2 worm cellular contexts compared by ENCODE assay signal in the genomic region with DNA sequence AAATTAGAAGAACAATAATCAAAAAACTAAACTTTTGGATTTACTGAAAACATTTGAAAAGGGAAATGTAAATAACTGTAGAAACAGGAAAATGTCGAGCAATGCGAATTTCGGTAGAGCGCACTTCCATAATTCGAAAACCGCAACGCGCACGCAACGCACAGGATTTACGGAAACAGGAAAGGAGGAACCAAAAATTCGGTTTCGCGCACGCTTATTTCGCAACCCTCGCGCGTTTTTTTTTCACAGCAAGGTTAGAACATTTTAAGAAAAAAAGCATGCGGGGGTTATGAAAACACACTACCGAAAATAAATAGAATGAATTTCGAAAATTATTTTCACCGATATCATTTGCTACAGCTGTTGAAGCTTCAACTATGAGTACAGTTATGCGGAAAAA.
TF ChIP-seq lines count a peak whose summit lies in the region.

No protein-coding gene starts in this region.

TF ChIP-seq in whole organism, L2 larva, 48 proteins besides CTCF, POLR2A, EP300 and RAD21:
- TF ChIP-seq unc-55 (GFP tag; optimal IDR thresholded peaks at IDR 0.05; lab: Kevin White, UChicago) (peak; percentile 14), nhr-237 (tag; optimal IDR thresholded peaks at IDR 0.05; lab: Kevin White, UChicago) (no peak), mbf-1 (tag; optimal IDR thresholded peaks at IDR 0.05; lab: Kevin White, UChicago) (no peak)

TF ChIP-seq in whole organism, young adult, 124 proteins besides CTCF, POLR2A, EP300 and RAD21:
- TF ChIP-seq ztf-6 (GFP tag; IDR thresholded peaks at IDR 0.05; lab: Robert Waterston, UW) (no peak), Y79H2A.3 (GFP tag; conservative IDR thresholded peaks at IDR 0.05; lab: Robert Waterston, UW) (no peak), tlf-1 (GFP tag; optimal IDR thresholded peaks at IDR 0.05; lab: Kevin White, UChicago) (no peak), snpc-1.1 (tag; optimal IDR thresholded peaks at IDR 0.05; lab: Kevin White, UChicago; ENCODE audit: insufficient read depth) (peak; percentile 31), hrde-1 (tag; optimal IDR thresholded peaks at IDR 0.05; lab: Kevin White, UChicago; ENCODE audit: borderline replicate concordance) (no peak), K12H6.12 (tag; optimal IDR thresholded peaks at IDR 0.05; lab: Kevin White, UChicago) (no peak), cebp-1 (GFP tag; IDR thresholded peaks at IDR 0.05; lab: Robert Waterston, UW) (no peak), cebp-1 (tag; optimal IDR thresholded peaks at IDR 0.05; lab: Kevin White, UChicago) (peak; percentile 73), madf-3 (GFP tag; IDR thresholded peaks at IDR 0.05; lab: Robert Waterston, UW) (0 out of 2 replicates have a peak, but pooled peaks have one; percentile 52), attf-6 (GFP tag; IDR thresholded peaks at IDR 0.05; lab: Robert Waterston, UW) (no peak)
